Worm (Caenorhabditis elegans) whole organism, L2 larva: ENCODE measurements around the gene col-74.

ENCODE experiments used
- C34F6.9 ChIP-seq: fragments of 150-350 bp; optimal IDR thresholded peaks from 2 replicates; lab custom pipeline; 2014; ENCODE audit warnings: missing biosample characterization, missing genetic modification characterization
- F13H6.1 ChIP-seq: sonication (generic microtip); optimal IDR thresholded peaks from 2 replicates; lab custom pipeline; 2016; ENCODE audit warnings: missing genetic modification characterization, missing compliant biosample characterization
- R02D3.7 ChIP-seq: fragments of 150-350 bp; optimal IDR thresholded peaks from 2 replicates; lab custom pipeline; 2014; ENCODE audit warnings: missing biosample characterization, missing genetic modification characterization
- Y55F3AM.14 ChIP-seq: fragments of 200-800 bp; sonication (Bioruptor generic); optimal IDR thresholded peaks from 2 replicates; lab custom pipeline; 2018; ENCODE audit warnings: mild to moderate bottlenecking, missing genetic modification characterization, missing compliant biosample characterization
- ZK546.5 ChIP-seq: sonication (generic microtip); optimal IDR thresholded peaks from 2 replicates; lab custom pipeline; 2017; ENCODE audit warnings: missing biosample characterization, missing genetic modification characterization
- alr-1 ChIP-seq: fragments of 150-350 bp; optimal IDR thresholded peaks from 2 replicates; lab custom pipeline; 2014; ENCODE audit warnings: missing biosample characterization, missing genetic modification characterization
- ceh-82 ChIP-seq: fragments of 150-350 bp; optimal IDR thresholded peaks from 2 replicates; lab custom pipeline; 2014; ENCODE audit warnings: missing biosample characterization, missing genetic modification characterization
- crh-2 ChIP-seq: sonication (generic microtip); optimal IDR thresholded peaks from 2 replicates; lab custom pipeline; 2017; ENCODE audit warnings: missing biosample characterization, missing genetic modification characterization
- dmd-4 ChIP-seq: sonication (generic microtip); optimal IDR thresholded peaks from 2 replicates; lab custom pipeline; 2017; ENCODE audit warnings: missing biosample characterization, missing genetic modification characterization
- egl-27 ChIP-seq: sonication (generic microtip); optimal IDR thresholded peaks from 3 replicates; lab custom pipeline; 2017; ENCODE audit warnings: missing biosample characterization, missing genetic modification reagents, missing genetic modification characterization
- elt-1 ChIP-seq: fragments of 150-350 bp; optimal IDR thresholded peaks from 2 replicates; lab custom pipeline; 2014; ENCODE audit warnings: missing biosample characterization, missing genetic modification characterization
- elt-3 ChIP-seq: sonication (generic microtip); optimal IDR thresholded peaks from 2 replicates; lab custom pipeline; 2017; ENCODE audit warnings: missing biosample characterization, missing genetic modification characterization
- gmeb-1 ChIP-seq: fragments of 150-350 bp; optimal IDR thresholded peaks from 2 replicates; lab custom pipeline; 2014; ENCODE audit warnings: missing biosample characterization, missing genetic modification characterization
- lin-11 ChIP-seq: fragments of 150-350 bp; sonication (generic microtip); optimal IDR thresholded peaks from 2 replicates; lab custom pipeline; 2014; ENCODE audit warnings: missing biosample characterization, missing genetic modification characterization, inconsistent platforms, mixed read lengths
- lin-13 ChIP-seq: fragments of 150-350 bp; optimal IDR thresholded peaks from 2 replicates; lab custom pipeline; 2014; ENCODE audit warnings: missing biosample characterization, missing genetic modification reagents, missing genetic modification characterization
- lin-39 ChIP-seq: fragments of 150-350 bp; optimal IDR thresholded peaks from 2 replicates; lab custom pipeline; 2014; ENCODE audit warnings: missing biosample characterization, missing genetic modification reagents, missing genetic modification characterization
- lsy-2 ChIP-seq, 2 experiments: fragments of 150-350 bp in 1 of 2; sonication (generic microtip) in 1 of 2; optimal IDR thresholded peaks; 2 replicates each; lab custom pipeline; 2014 to 2017; ENCODE audit warnings: missing biosample characterization in 2 of 2, missing genetic modification characterization in 2 of 2
- mab-5 ChIP-seq: fragments of 150-350 bp; optimal IDR thresholded peaks from 2 replicates; lab custom pipeline; 2014; ENCODE audit warnings: missing biosample characterization, missing genetic modification characterization
- mbf-1 ChIP-seq: sonication (generic microtip); optimal IDR thresholded peaks from 2 replicates; lab custom pipeline; 2017; ENCODE audit warnings: missing biosample characterization, missing genetic modification characterization
- nhr-12 ChIP-seq: fragments of 150-350 bp; optimal IDR thresholded peaks from 2 replicates; lab custom pipeline; 2014; ENCODE audit warnings: missing biosample characterization, missing genetic modification characterization
- nhr-129 ChIP-seq: fragments of 150-350 bp; optimal IDR thresholded peaks from 2 replicates; lab custom pipeline; 2014; ENCODE audit warnings: missing biosample characterization, missing genetic modification characterization
- nhr-21 ChIP-seq: fragments of 150-350 bp; optimal IDR thresholded peaks from 2 replicates; lab custom pipeline; 2014; ENCODE audit warnings: missing biosample characterization, missing genetic modification characterization
- nhr-237 ChIP-seq: fragments of 150-350 bp; optimal IDR thresholded peaks from 2 replicates; lab custom pipeline; 2014; ENCODE audit warnings: missing biosample characterization, missing genetic modification characterization
- nhr-25 ChIP-seq: fragments of 150-350 bp; sonication (generic microtip); optimal IDR thresholded peaks from 3 replicates; lab custom pipeline; 2014; ENCODE audit warnings: missing biosample characterization, missing genetic modification characterization
- nhr-6 ChIP-seq: fragments of 150-350 bp; optimal IDR thresholded peaks from 2 replicates; lab custom pipeline; 2014; ENCODE audit warnings: missing biosample characterization, missing genetic modification characterization
- nhr-77 ChIP-seq: fragments of 150-350 bp; optimal IDR thresholded peaks from 2 replicates; lab custom pipeline; 2014; ENCODE audit warnings: missing biosample characterization, missing genetic modification characterization
- sem-4 ChIP-seq: fragments of 150-350 bp; optimal IDR thresholded peaks from 2 replicates; lab custom pipeline; 2014; ENCODE audit warnings: missing biosample characterization, missing genetic modification reagents, missing genetic modification characterization
- sma-3 ChIP-seq: sonication (generic microtip); optimal IDR thresholded peaks from 2 replicates; lab custom pipeline; 2016; ENCODE audit warnings: missing genetic modification reagents, missing genetic modification characterization, missing compliant biosample characterization
- sma-9 ChIP-seq, 2 experiments: fragments of 150-350 bp in 1 of 2; sonication (generic microtip) in 1 of 2; optimal IDR thresholded peaks; 2 replicates each; lab custom pipeline; 2014 to 2016; ENCODE audit warnings: missing genetic modification characterization in 2 of 2, mild to moderate bottlenecking in 1 of 2, missing biosample characterization in 1 of 2, missing compliant biosample characterization in 1 of 2, missing genetic modification reagents in 1 of 2, moderate library complexity in 1 of 2
- snpc-4 ChIP-seq: fragments of 150-350 bp; optimal IDR thresholded peaks from 2 replicates; lab custom pipeline; 2014; ENCODE audit warnings: missing biosample characterization, missing genetic modification characterization
- unc-39 ChIP-seq: fragments of 150-350 bp; optimal IDR thresholded peaks from 2 replicates; lab custom pipeline; 2014; ENCODE audit warnings: missing biosample characterization, missing genetic modification characterization
- unc-55 ChIP-seq: fragments of 150-350 bp; sonication (generic microtip); optimal IDR thresholded peaks from 3 replicates; lab custom pipeline; 2014; ENCODE audit warnings: missing biosample characterization, missing genetic modification reagents, missing genetic modification characterization
- unc-62 ChIP-seq: fragments of 150-350 bp; optimal IDR thresholded peaks from 2 replicates; lab custom pipeline; 2014; ENCODE audit warnings: missing biosample characterization, missing genetic modification reagents, missing genetic modification characterization
- ztf-1 ChIP-seq: fragments of 200-800 bp; sonication (Bioruptor generic); conservative IDR thresholded peaks from 2 replicates; pipeline ENCODE4 v1.3.6; 2022; ENCODE audit warnings: missing genetic modification characterization, missing compliant biosample characterization
- ztf-11 ChIP-seq: sonication (generic microtip); optimal IDR thresholded peaks from 2 replicates; lab custom pipeline; 2017; ENCODE audit warnings: missing biosample characterization, missing genetic modification characterization

col-74 gene

ce11 chrII:5833136-5833535 is 3.0 kb downstream of the col-74 start, which contains the start of gene gtap-1:
Gene gtap-1, minus strand, starts transcription at chrII:5833236.
- no peak for TF ChIP-seq mbf-1
- TF ChIP-seq ztf-11 (tag; lab: Kevin White, UChicago): no peak
- TF ChIP-seq ztf-1 (GFP tag; lab: Robert Waterston, UW): no peak
- TF ChIP-seq snpc-4 (tag; lab: Kevin White, UChicago): no peak
- TF ChIP-seq R02D3.7: no peak
- no peak for TF ChIP-seq nhr-237
- TF ChIP-seq egl-27 (tag; lab: Kevin White, UChicago): no peak
- TF ChIP-seq nhr-6: no peak
- no peak for TF ChIP-seq nhr-77 (tag; lab: Kevin White, UChicago)
- TF ChIP-seq sma-9 (GFP tag; optimal IDR thresholded peaks at IDR 0.05; lab: Kevin White, UChicago): no peak
- no peak for TF ChIP-seq sma-9 (tag; optimal IDR thresholded peaks at IDR 0.05; lab: Kevin White, UChicago)
- TF ChIP-seq crh-2 (tag; lab: Kevin White, UChicago): no peak
- no peak for TF ChIP-seq sma-3
- TF ChIP-seq nhr-21 (tag; lab: Kevin White, UChicago): no peak
- TF ChIP-seq ZK546.5 (tag; lab: Kevin White, UChicago): no peak
- no peak for TF ChIP-seq Y55F3AM.14 (GFP tag; lab: Kevin White, UChicago)
- no peak for TF ChIP-seq nhr-25
- TF ChIP-seq elt-3: no peak
- TF ChIP-seq lin-13: no peak
- TF ChIP-seq nhr-12: no peak
- TF ChIP-seq sem-4 (tag; lab: Kevin White, UChicago): no peak

- TF ChIP-seq unc-55 (GFP tag; lab: Kevin White, UChicago) (no peak), mab-5 (tag; lab: Kevin White, UChicago) (no peak), F13H6.1 (no peak), unc-62 (GFP tag; lab: Kevin White, UChicago) (no peak), C34F6.9 (tag; lab: Kevin White, UChicago) (no peak), ztf-11 (tag; lab: Kevin White, UChicago) (no peak), nhr-25 (no peak), R02D3.7 (no peak), sma-3 (no peak), ZK546.5 (tag; lab: Kevin White, UChicago) (no peak), lin-11 (no peak), egl-27 (tag; lab: Kevin White, UChicago) (no peak), nhr-21 (tag; lab: Kevin White, UChicago) (no peak), elt-1 (tag; lab: Kevin White, UChicago) (no peak), alr-1 (no peak)
- TF ChIP-seq, all 48 proteins: peak for 0
Measured at ce11 chrII:5835146-5835545, 5.0 kb downstream of the col-74 start.

ce11 chrII:5836153-5836719 is 6.1 kb downstream of the col-74 start, which contains the start of gene fzo-1:
Gene fzo-1, minus strand, starts transcription at chrII:5836203.
- no peak for TF ChIP-seq ztf-1 (GFP tag; lab: Robert Waterston, UW)
- no peak for TF ChIP-seq gmeb-1
- TF ChIP-seq F13H6.1: peak; percentile 21
- TF ChIP-seq alr-1: no peak
- peak; percentile 3 for TF ChIP-seq nhr-129 (tag; lab: Kevin White, UChicago)
- peak in 1 of 2 experiments; percentile 68 for TF ChIP-seq lsy-2 (tag; optimal IDR thresholded peaks at IDR 0.05; lab: Kevin White, UChicago)
- TF ChIP-seq ceh-82 (tag; lab: Kevin White, UChicago): no peak
- TF ChIP-seq C34F6.9 (tag; lab: Kevin White, UChicago): peak; percentile 81
- TF ChIP-seq sma-3: peak; percentile 65
- TF ChIP-seq lin-39 (tag; lab: Kevin White, UChicago): no peak
- peak; percentile 73 for TF ChIP-seq unc-55 (GFP tag; lab: Kevin White, UChicago)
- no peak for TF ChIP-seq Y55F3AM.14 (GFP tag; lab: Kevin White, UChicago)
- peak; percentile 15 for TF ChIP-seq crh-2 (tag; lab: Kevin White, UChicago)

ce11 chrII:5838453-5838852 is 8.3 kb downstream of the col-74 start, which contains the start of gene ZK1248.15:
Gene ZK1248.15, minus strand, starts transcription at chrII:5838553.
- TF ChIP-seq nhr-129 (tag; lab: Kevin White, UChicago) (no peak), mbf-1 (no peak), Y55F3AM.14 (GFP tag; lab: Kevin White, UChicago) (no peak), dmd-4 (no peak), egl-27 (tag; lab: Kevin White, UChicago) (no peak), unc-39 (tag; lab: Kevin White, UChicago) (no peak), ceh-82 (tag; lab: Kevin White, UChicago) (no peak), elt-3 (no peak), C34F6.9 (tag; lab: Kevin White, UChicago) (no peak)
